Worm (Caenorhabditis elegans) whole organism, mixed stage, embryonic: ENCODE measurements around the gene mlt-10.

ENCODE experiments used
- blmp-1 ChIP-seq: fragments of 150-350 bp; optimal IDR thresholded peaks from 2 replicates; lab custom pipeline; 2014; ENCODE audit warnings: missing biosample characterization, missing genetic modification characterization
- ceh-43 ChIP-seq: fragments of 200-800 bp; sonication (Bioruptor generic); optimal IDR thresholded peaks from 2 replicates; lab custom pipeline; 2018; ENCODE audit warnings: mild to moderate bottlenecking, missing genetic modification characterization, moderate library complexity, missing compliant biosample characterization
- ces-1 ChIP-seq: fragments of 150-350 bp; optimal IDR thresholded peaks from 2 replicates; lab custom pipeline; 2014; ENCODE audit warnings: missing biosample characterization, missing genetic modification reagents, missing genetic modification characterization
- elt-3 ChIP-seq: fragments of 150-350 bp; optimal IDR thresholded peaks from 2 replicates; lab custom pipeline; 2014; ENCODE audit warnings: missing biosample characterization, missing genetic modification characterization
- mab-5 ChIP-seq: fragments of 150-350 bp; optimal IDR thresholded peaks from 2 replicates; lab custom pipeline; 2014; ENCODE audit warnings: missing biosample characterization, missing genetic modification characterization
- sem-2 ChIP-seq: fragments of 200-800 bp; sonication (Bioruptor generic); optimal IDR thresholded peaks from 2 replicates; lab custom pipeline; 2018; ENCODE audit warnings: mild to moderate bottlenecking, missing genetic modification characterization, missing compliant biosample characterization
- tbx-8 ChIP-seq: fragments of 200-800 bp; sonication (Bioruptor generic); optimal IDR thresholded peaks from 2 replicates; lab custom pipeline; 2018; ENCODE audit warnings: mild to moderate bottlenecking, missing genetic modification characterization, moderate library complexity, missing compliant biosample characterization
- unc-120 ChIP-seq: sonication (generic microtip); optimal IDR thresholded peaks from 2 replicates; lab custom pipeline; 2017; ENCODE audit warnings: missing genetic modification characterization, missing compliant biosample characterization; ENCODE audit not compliant: poor library complexity, severe bottlenecking
- unc-39 ChIP-seq: fragments of 150-350 bp; optimal IDR thresholded peaks from 2 replicates; lab custom pipeline; 2014; ENCODE audit warnings: missing biosample characterization, missing genetic modification characterization

ce11 chrII:546405-546804 is at the start of gene mlt-10:
- no peak for TF ChIP-seq ceh-43
- no peak for TF ChIP-seq tbx-8 (GFP tag; lab: Kevin White, UChicago)
- TF ChIP-seq elt-3 (tag; lab: Kevin White, UChicago): no peak
- TF ChIP-seq ces-1 (GFP tag; lab: Kevin White, UChicago): no peak
- TF ChIP-seq unc-120 (tag; lab: Kevin White, UChicago): no peak
- no peak for TF ChIP-seq sem-2 (GFP tag; lab: Kevin White, UChicago)
- TF ChIP-seq unc-39 (tag; lab: Kevin White, UChicago): no peak
- TF ChIP-seq blmp-1: no peak
- no peak for TF ChIP-seq mab-5 (tag; lab: Kevin White, UChicago)
